Fruit fly (Drosophila melanogaster): ENCODE measurements around the gene CG5011.

Gene CG5011

DNA sequence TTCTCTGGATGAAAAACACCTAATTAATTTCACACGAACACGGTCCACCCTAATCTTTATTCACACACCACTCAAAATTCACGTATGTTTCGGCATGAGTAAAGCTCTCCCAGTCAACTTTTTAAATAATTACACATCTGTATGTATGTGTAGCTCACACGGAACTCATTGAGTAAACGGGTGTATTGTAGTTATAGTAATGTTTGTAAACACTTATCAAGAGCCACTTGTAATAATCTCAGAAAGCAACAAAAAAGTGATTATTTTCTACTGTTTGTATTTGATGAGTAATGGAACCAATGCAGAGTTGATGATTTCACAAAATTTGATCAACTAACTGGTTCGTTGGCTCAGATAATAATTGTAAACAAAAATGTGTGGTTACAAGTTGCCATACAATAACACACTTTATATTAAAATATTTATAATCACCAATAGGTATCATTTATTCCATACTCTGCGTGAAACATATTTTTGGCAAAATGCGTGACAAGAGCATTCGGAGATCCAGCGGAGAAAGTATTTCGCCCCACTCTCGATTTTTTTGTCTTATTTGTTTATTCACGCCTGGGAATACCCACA is 17.5 kb downstream of the CG5011 start:
- TF ChIP-seq eve (GFP tag; optimal IDR thresholded peaks at IDR 0.05) (peak in 1 of 2 experiments; percentile 44), MBD-R2 (GFP tag; IDR thresholded peaks at IDR 0.05) (no peak), kah (GFP tag; optimal IDR thresholded peaks at IDR 0.05) (no peak), sc (optimal IDR thresholded peaks at IDR 0.05) (no peak), sc (GFP tag; optimal IDR thresholded peaks at IDR 0.05) (no peak), vvl (GFP tag; IDR thresholded peaks at IDR 0.05) (no peak), zfh1 (GFP tag; IDR thresholded peaks at IDR 0.05) (no peak), Bdp1 (GFP tag; optimal IDR thresholded peaks at IDR 0.05) (no peak), stc (GFP tag; IDR thresholded peaks at IDR 0.05) (no peak), ap (GFP tag; IDR thresholded peaks at IDR 0.05) (no peak), peb (GFP tag; IDR thresholded peaks at IDR 0.05) (no peak), CoRest (tag; optimal IDR thresholded peaks at IDR 0.05) (peak; percentile 27), Fer2 (tag; optimal IDR thresholded peaks at IDR 0.05) (no peak), br (optimal IDR thresholded peaks at IDR 0.05) (no peak), tup (GFP tag; optimal IDR thresholded peaks at IDR 0.05) (no peak), CG3847 (GFP tag; IDR thresholded peaks at IDR 0.05) (no peak), E2f1 (GFP tag; IDR thresholded peaks at IDR 0.05) (peak; percentile 6; the same call in 1 of the 2 replicates), CG32532 (GFP tag; IDR thresholded peaks at IDR 0.05) (0 out of 2 replicates have a peak, but pooled peaks have one; percentile 15), CG4617 (GFP tag; optimal IDR thresholded peaks at IDR 0.05; ENCODE audit: borderline replicate concordance) (no peak), ash1 (GFP tag; optimal IDR thresholded peaks at IDR 0.05) (no peak), Hmx (GFP tag; optimal IDR thresholded peaks at IDR 0.05) (no peak), gcm (GFP tag; optimal IDR thresholded peaks at IDR 0.05) (peak; percentile 7), Aef1 (GFP tag; IDR thresholded peaks at IDR 0.05) (no peak), dati (GFP tag; IDR thresholded peaks at IDR 0.05) (no peak), CG17385 (GFP tag; optimal IDR thresholded peaks at IDR 0.05) (peak; percentile 33), Rfx (GFP tag; IDR thresholded peaks at IDR 0.05) (peak; percentile 47), chinmo (GFP tag; IDR thresholded peaks at IDR 0.05; ENCODE audit: partially characterized antibody) (no peak), en (GFP tag; optimal IDR thresholded peaks at IDR 0.05) (no peak), CG10565 (GFP tag; optimal IDR thresholded peaks at IDR 0.05) (no peak), klu (GFP tag; IDR thresholded peaks at IDR 0.05) (no peak), knrl (GFP tag; IDR thresholded peaks at IDR 0.05; ENCODE audit: partially characterized antibody) (no peak), Elba2 (GFP tag; optimal IDR thresholded peaks at IDR 0.05) (no peak), CG11695 (GFP tag; IDR thresholded peaks at IDR 0.05) (0 out of 3 replicates have a peak, but pooled peaks have one; percentile 27), CG17361 (GFP tag; IDR thresholded peaks at IDR 0.05) (no peak), ssp (GFP tag; IDR thresholded peaks at IDR 0.05) (no peak), lmd (GFP tag; IDR thresholded peaks at IDR 0.05) (peak; percentile 28; the same call in 1 of the 2 replicates), CG14050 (GFP tag; IDR thresholded peaks at IDR 0.05) (0 out of 3 replicates have a peak, but pooled peaks have one; percentile 10), run (tag; optimal IDR thresholded peaks at IDR 0.05) (no peak), p53 (GFP tag; optimal IDR thresholded peaks at IDR 0.05) (no peak), bcd (GFP tag; optimal IDR thresholded peaks at IDR 0.05) (no peak), CG16815 (GFP tag; optimal IDR thresholded peaks at IDR 0.05) (peak; percentile 20), Bteb2 (GFP tag; optimal IDR thresholded peaks at IDR 0.05) (no peak), Dek (tag; optimal IDR thresholded peaks at IDR 0.05) (peak; percentile 5), zf30C (GFP tag; optimal IDR thresholded peaks at IDR 0.05) (no peak), gce (GFP tag; IDR thresholded peaks at IDR 0.05) (no peak), CG2116 (GFP tag; optimal IDR thresholded peaks at IDR 0.05) (no peak), CG2120 (GFP tag; optimal IDR thresholded peaks at IDR 0.05) (peak; percentile 65), fu2 (GFP tag; optimal IDR thresholded peaks at IDR 0.05) (no peak), CrebB (tag; optimal IDR thresholded peaks at IDR 0.05) (peak; percentile 31), lola (GFP tag; optimal IDR thresholded peaks at IDR 0.05) (no peak), Oaz (GFP tag; IDR thresholded peaks at IDR 0.05) (peak; percentile 34), croc (GFP tag; conservative IDR thresholded peaks at IDR 0.05) (no peak)

Measured in whole organism, embryonic.